Fruit fly (Drosophila melanogaster) whole organism, prepupa: ENCODE results near the gene CG1271.

Source experiments
- CG10631 ChIP-seq: fragments of 200-800 bp; sonication (Bioruptor generic); optimal IDR thresholded peaks from 2 replicates; lab custom pipeline; 2016; ENCODE audit warnings: missing biosample characterization, missing genetic modification characterization
- CG10669 ChIP-seq: fragments of 200-800 bp; sonication (Bioruptor generic); optimal IDR thresholded peaks from 3 replicates; lab custom pipeline; 2018; ENCODE audit warnings: missing biosample characterization, mild to moderate bottlenecking, missing genetic modification characterization, moderate library complexity
- CG11294 ChIP-seq: fragments of 200-800 bp; sonication (Bioruptor generic); IDR thresholded peaks from 2 replicates; pipeline ENCODE4 v1.3.6; 2022; ENCODE audit warnings: missing biosample characterization, missing genetic modification characterization
- CG11762 ChIP-seq: fragments of 200-800 bp; sonication (Bioruptor generic); optimal IDR thresholded peaks from 3 replicates; lab custom pipeline; 2016; ENCODE audit warnings: missing biosample characterization, missing genetic modification characterization; ENCODE audit not compliant: insufficient read depth
- CG11902 ChIP-seq: fragments of 200-800 bp; sonication (Bioruptor generic); optimal IDR thresholded peaks from 3 replicates; lab custom pipeline; 2016; ENCODE audit warnings: missing biosample characterization, missing genetic modification characterization
- CG15336 ChIP-seq: fragments of 200-800 bp; sonication (Bioruptor generic); IDR thresholded peaks from 2 replicates; pipeline ENCODE4 v1.3.6; 2022; ENCODE audit warnings: missing biosample characterization, missing genetic modification characterization
- CG1621 ChIP-seq: fragments of 200-800 bp; sonication (Bioruptor generic); optimal IDR thresholded peaks from 3 replicates; lab custom pipeline; 2018; ENCODE audit warnings: missing biosample characterization, mild to moderate bottlenecking, missing genetic modification characterization
- CG16779 ChIP-seq: fragments of 200-800 bp; sonication (Bioruptor generic); optimal IDR thresholded peaks from 3 replicates; lab custom pipeline; 2017; ENCODE audit warnings: missing biosample characterization, mild to moderate bottlenecking, missing genetic modification characterization
- CG3032 ChIP-seq: fragments of 200-800 bp; optimal IDR thresholded peaks from 2 replicates; lab custom pipeline; 2019; ENCODE audit warnings: missing biosample characterization, mild to moderate bottlenecking, missing genetic modification characterization, moderate library complexity
- CG32006 ChIP-seq: fragments of 200-800 bp; sonication (Bioruptor generic); optimal IDR thresholded peaks from 3 replicates; lab custom pipeline; 2017; ENCODE audit warnings: missing biosample characterization, mild to moderate bottlenecking, missing genetic modification characterization
- CG34406 ChIP-seq: fragments of 200-800 bp; sonication (Bioruptor generic); optimal IDR thresholded peaks from 3 replicates; lab custom pipeline; 2016; ENCODE audit warnings: missing biosample characterization, missing genetic modification characterization
- CG3919 ChIP-seq: fragments of 200-800 bp; sonication (Bioruptor generic); optimal IDR thresholded peaks from 3 replicates; lab custom pipeline; 2016; ENCODE audit warnings: missing biosample characterization, missing genetic modification characterization
- CG4318 ChIP-seq: fragments of 200-800 bp; sonication (Bioruptor generic); optimal IDR thresholded peaks from 3 replicates; lab custom pipeline; 2017; ENCODE audit warnings: missing biosample characterization, mild to moderate bottlenecking, missing genetic modification characterization
- CG6792 ChIP-seq: fragments of 200-800 bp; sonication (Bioruptor generic); optimal IDR thresholded peaks from 3 replicates; lab custom pipeline; 2016; ENCODE audit warnings: missing biosample characterization, missing genetic modification characterization
- CG6808 ChIP-seq: fragments of 200-800 bp; sonication (Bioruptor generic); optimal IDR thresholded peaks from 3 replicates; lab custom pipeline; 2017; ENCODE audit warnings: missing biosample characterization, missing genetic modification characterization, mild to moderate bottlenecking, moderate library complexity, missing genetic modification reagents
- CG7368 ChIP-seq: fragments of 200-800 bp; sonication (Bioruptor generic); optimal IDR thresholded peaks from 3 replicates; lab custom pipeline; 2016; ENCODE audit warnings: missing biosample characterization, missing genetic modification characterization
- CG8119 ChIP-seq: fragments of 200-800 bp; sonication (Bioruptor generic); IDR thresholded peaks from 3 replicates; pipeline ENCODE4 v1.3.6; 2022; ENCODE audit warnings: missing biosample characterization, missing genetic modification characterization
- CG8319 ChIP-seq: fragments of 200-800 bp; sonication (Bioruptor generic); optimal IDR thresholded peaks from 3 replicates; lab custom pipeline; 2016; ENCODE audit warnings: missing biosample characterization, missing genetic modification characterization
- CG8632 ChIP-seq: fragments of 200-800 bp; sonication (Bioruptor generic); optimal IDR thresholded peaks from 3 replicates; lab custom pipeline; 2016; ENCODE audit warnings: missing biosample characterization, missing genetic modification characterization
- CG9139 ChIP-seq: fragments of 200-800 bp; sonication (Bioruptor generic); optimal IDR thresholded peaks from 3 replicates; lab custom pipeline; 2017; ENCODE audit warnings: missing biosample characterization, mild to moderate bottlenecking, missing genetic modification characterization
- Eip78C ChIP-seq: fragments of 200-800 bp; sonication (Bioruptor generic); peaks from one replicate; lab custom pipeline; 2016; ENCODE audit warnings: missing biosample characterization, missing genetic modification characterization
- Ets21C ChIP-seq: fragments of 200-800 bp; sonication (Bioruptor generic); optimal IDR thresholded peaks from 3 replicates; lab custom pipeline; 2016; ENCODE audit warnings: missing biosample characterization, missing genetic modification characterization
- Ets96B ChIP-seq: fragments of 200-800 bp; optimal IDR thresholded peaks from 2 replicates; lab custom pipeline; 2019; ENCODE audit warnings: missing biosample characterization, mild to moderate bottlenecking, missing genetic modification characterization, moderate library complexity
- Gug ChIP-seq: fragments of 200-800 bp; sonication (Bioruptor generic); IDR thresholded peaks from 2 replicates; pipeline ENCODE4 v1.3.6; 2022; ENCODE audit warnings: missing biosample characterization, missing genetic modification characterization
- Hr39 ChIP-seq: fragments of 200-800 bp; sonication (Bioruptor generic); optimal IDR thresholded peaks from 2 replicates; lab custom pipeline; 2016; ENCODE audit warnings: missing biosample characterization, missing genetic modification characterization
- Hr4 ChIP-seq: fragments of 200-800 bp; sonication (Bioruptor generic); optimal IDR thresholded peaks from 3 replicates; lab custom pipeline; 2016; ENCODE audit warnings: missing biosample characterization, missing genetic modification characterization
- Lpt ChIP-seq: fragments of 200-800 bp; sonication (Bioruptor generic); optimal IDR thresholded peaks from 3 replicates; lab custom pipeline; 2016; ENCODE audit warnings: missing biosample characterization, missing genetic modification characterization
- Met ChIP-seq: fragments of 200-800 bp; sonication (Bioruptor generic); optimal IDR thresholded peaks from 3 replicates; lab custom pipeline; 2016; ENCODE audit warnings: missing biosample characterization, missing genetic modification characterization
- OdsH ChIP-seq: fragments of 200-800 bp; sonication (Bioruptor generic); optimal IDR thresholded peaks from 3 replicates; lab custom pipeline; 2016; ENCODE audit warnings: missing biosample characterization, missing genetic modification characterization
- Smox ChIP-seq: fragments of 200-800 bp; sonication (Bioruptor generic); optimal IDR thresholded peaks from 3 replicates; lab custom pipeline; 2016; ENCODE audit warnings: missing biosample characterization, missing genetic modification characterization
- Sox102F ChIP-seq: fragments of 200-800 bp; sonication (Bioruptor generic); optimal IDR thresholded peaks from 2 replicates; lab custom pipeline; 2016; ENCODE audit warnings: missing biosample characterization, mild to moderate bottlenecking, missing genetic modification characterization
- Sox14 ChIP-seq: fragments of 200-800 bp; sonication (Bioruptor generic); optimal IDR thresholded peaks from 3 replicates; lab custom pipeline; 2016; ENCODE audit warnings: missing biosample characterization, missing genetic modification characterization
- Sox15 ChIP-seq: fragments of 200-800 bp; sonication (Bioruptor generic); optimal IDR thresholded peaks from 3 replicates; lab custom pipeline; 2016; ENCODE audit warnings: missing biosample characterization, missing genetic modification characterization
- achi ChIP-seq: fragments of 200-800 bp; sonication (Bioruptor generic); optimal IDR thresholded peaks from 3 replicates; lab custom pipeline; 2016; ENCODE audit warnings: missing biosample characterization, missing genetic modification characterization
- acj6 ChIP-seq: fragments of 200-800 bp; sonication (Bioruptor generic); optimal IDR thresholded peaks from 3 replicates; lab custom pipeline; 2016; ENCODE audit warnings: missing biosample characterization, missing genetic modification characterization
- cyc ChIP-seq: fragments of 200-800 bp; sonication (Bioruptor generic); optimal IDR thresholded peaks from 3 replicates; lab custom pipeline; 2016; ENCODE audit warnings: missing biosample characterization, missing genetic modification characterization
- dac ChIP-seq: fragments of 200-800 bp; sonication (Bioruptor generic); optimal IDR thresholded peaks from 2 replicates; lab custom pipeline; 2017; ENCODE audit warnings: missing biosample characterization, mild to moderate bottlenecking, missing genetic modification characterization
- eg ChIP-seq: fragments of 200-800 bp; sonication (Bioruptor generic); IDR thresholded peaks from 3 replicates; pipeline ENCODE4 v1.3.6; 2022; ENCODE audit warnings: missing biosample characterization, missing genetic modification characterization
- esn ChIP-seq: fragments of 200-800 bp; sonication (Bioruptor generic); optimal IDR thresholded peaks from 2 replicates; lab custom pipeline; 2016; ENCODE audit warnings: missing biosample characterization, mild to moderate bottlenecking, missing genetic modification characterization, moderate library complexity
- fd85E ChIP-seq: fragments of 200-800 bp; sonication (Bioruptor generic); optimal IDR thresholded peaks from 3 replicates; lab custom pipeline; 2016; ENCODE audit warnings: missing biosample characterization, missing genetic modification characterization
- fkh ChIP-seq: fragments of 200-800 bp; sonication (Bioruptor generic); optimal IDR thresholded peaks from 3 replicates; lab custom pipeline; 2017; ENCODE audit warnings: missing biosample characterization, mild to moderate bottlenecking, missing genetic modification characterization, moderate library complexity
- lz ChIP-seq: fragments of 200-800 bp; sonication (Bioruptor generic); optimal IDR thresholded peaks from 3 replicates; lab custom pipeline; 2016; ENCODE audit warnings: missing biosample characterization, missing genetic modification characterization
- net ChIP-seq: fragments of 200-800 bp; sonication (Bioruptor generic); optimal IDR thresholded peaks from 3 replicates; lab custom pipeline; 2016; ENCODE audit warnings: missing biosample characterization, missing genetic modification characterization
- pdm3 ChIP-seq: fragments of 200-800 bp; sonication (Bioruptor generic); optimal IDR thresholded peaks from 3 replicates; lab custom pipeline; 2016; ENCODE audit warnings: missing biosample characterization, missing genetic modification characterization
- salr ChIP-seq, 2 experiments: fragments of 200-800 bp; sonication (Bioruptor generic); optimal IDR thresholded peaks; 3 replicates each; lab custom pipeline; 2016 to 2018; ENCODE audit warnings: missing biosample characterization in 2 of 2, missing genetic modification characterization in 2 of 2, mild to moderate bottlenecking in 1 of 2
- spab ChIP-seq: fragments of 200-800 bp; sonication (Bioruptor generic); optimal IDR thresholded peaks from 2 replicates; lab custom pipeline; 2017; ENCODE audit warnings: missing biosample characterization, mild to moderate bottlenecking, missing genetic modification characterization, missing genetic modification reagents
- vri ChIP-seq: fragments of 200-800 bp; sonication (Bioruptor generic); optimal IDR thresholded peaks from 3 replicates; lab custom pipeline; 2016; ENCODE audit warnings: missing biosample characterization, mild to moderate bottlenecking, missing genetic modification characterization

Gene CG1271

DNA sequence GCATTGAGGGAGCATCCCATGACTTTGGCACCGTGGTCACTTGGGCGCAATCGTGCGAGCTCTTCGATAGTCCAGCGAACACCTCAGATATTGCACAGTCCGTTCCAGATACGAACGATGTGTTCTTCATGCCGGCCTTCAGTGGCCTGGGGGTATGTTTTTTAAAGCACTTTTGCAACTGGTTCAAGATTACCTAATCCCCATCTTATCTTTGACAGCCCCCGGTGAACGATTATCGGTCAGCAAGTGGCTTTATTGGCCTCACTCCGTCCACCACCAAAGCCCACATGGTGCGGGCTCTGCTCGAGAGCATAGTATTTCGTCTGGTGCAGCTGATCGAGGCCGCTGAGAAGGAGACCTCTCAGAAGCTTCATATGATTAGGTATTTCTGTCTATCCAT is 1.8 kb downstream of the CG1271 start:
- TF ChIP-seq vri (GFP tag; lab: Kevin White, UChicago) (peak; percentile 93), Sox102F (GFP tag; lab: Kevin White, UChicago) (no peak)

DNA sequence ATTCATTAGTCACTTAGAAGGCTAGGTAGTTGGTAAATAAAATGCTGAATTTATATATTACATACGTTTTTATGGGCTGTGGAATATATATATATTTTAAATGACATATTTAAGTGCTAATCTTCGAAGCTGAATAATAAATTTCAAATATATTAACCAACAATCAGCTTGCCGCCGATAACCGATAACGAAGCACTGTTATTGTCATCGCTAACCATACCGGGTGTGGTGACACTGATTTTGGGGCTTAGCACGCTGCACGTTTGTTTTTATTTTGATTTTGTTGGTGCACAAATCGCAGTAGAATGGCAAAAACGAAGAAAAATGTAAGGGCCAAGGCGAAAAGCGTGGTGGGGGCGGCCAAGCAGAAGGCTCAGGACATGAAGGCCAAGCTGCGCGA is 2.5 kb downstream of the CG1271 start, which contains the start of gene CG16753:
TSS of gene CG16753 (plus strand) at position 229 of the 400 bp plus-strand sequence.
- TF ChIP-seq Ets96B (tag; lab: Kevin White, UChicago) (no peak), Lpt (no peak)
- TF ChIP-seq, all 60 proteins: peak for 0

- no peak for TF ChIP-seq CG6808 (GFP tag; lab: Kevin White, UChicago)
- no peak for TF ChIP-seq Hr39 (GFP tag; lab: Kevin White, UChicago)
- no peak for TF ChIP-seq CG3919 (GFP tag; lab: Kevin White, UChicago)
- no peak for TF ChIP-seq salr (GFP tag; optimal IDR thresholded peaks at IDR 0.05; lab: Kevin White, UChicago)
- TF ChIP-seq pdm3 (GFP tag; lab: Kevin White, UChicago): no peak
- no peak for TF ChIP-seq acj6
- no peak for TF ChIP-seq Sox102F (GFP tag; lab: Kevin White, UChicago)
- no peak for TF ChIP-seq Met (GFP tag; lab: Kevin White, UChicago)
- TF ChIP-seq CG11762: no peak
- TF ChIP-seq CG6792 (GFP tag; lab: Kevin White, UChicago): peak; percentile 27
- no peak for TF ChIP-seq CG4318
- no peak for TF ChIP-seq CG16779
- no peak for TF ChIP-seq CG8632 (GFP tag; lab: Kevin White, UChicago)
- TF ChIP-seq net (GFP tag; lab: Kevin White, UChicago): no peak
- no peak for TF ChIP-seq CG34406 (GFP tag; lab: Kevin White, UChicago)
- TF ChIP-seq Ets21C (GFP tag; lab: Kevin White, UChicago): no peak
- no peak for TF ChIP-seq CG9139 (GFP tag; lab: Kevin White, UChicago)
- peak; percentile 39 for TF ChIP-seq esn (GFP tag; lab: Kevin White, UChicago)
- TF ChIP-seq CG8319 (GFP tag; lab: Kevin White, UChicago): no peak
- TF ChIP-seq CG1621 (tag; lab: Kevin White, UChicago): no peak
- TF ChIP-seq CG3032 (tag; lab: Kevin White, UChicago): peak; percentile 6
- no peak for TF ChIP-seq Gug
- peak; percentile 78 for TF ChIP-seq Eip78C (GFP tag; lab: Kevin White, UChicago)
- peak; percentile 32 for TF ChIP-seq Hr4 (GFP tag; lab: Kevin White, UChicago)
- no peak for TF ChIP-seq Sox15
- peak; percentile 2 for TF ChIP-seq achi (GFP tag; lab: Kevin White, UChicago)
- no peak for TF ChIP-seq CG7368 (GFP tag; lab: Kevin White, UChicago)
- TF ChIP-seq CG11902 (GFP tag; lab: Kevin White, UChicago): no peak
- TF ChIP-seq fd85E (GFP tag; lab: Kevin White, UChicago): no peak
- peak; percentile 29; the same call in 1 of the 3 replicates for TF ChIP-seq eg
- TF ChIP-seq cyc: no peak
- TF ChIP-seq CG32006 (GFP tag; lab: Kevin White, UChicago): peak; percentile 53
- peak; percentile 27 for TF ChIP-seq CG10631 (GFP tag; lab: Kevin White, UChicago)
- no peak for TF ChIP-seq fkh (GFP tag; lab: Kevin White, UChicago)
- no peak for TF ChIP-seq CG11294 (GFP tag; lab: Robert Waterston, UW)
- TF ChIP-seq Sox14 (GFP tag; lab: Kevin White, UChicago): peak; percentile 29
- TF ChIP-seq Smox (GFP tag; lab: Kevin White, UChicago): no peak
- TF ChIP-seq dac (GFP tag; lab: Kevin White, UChicago): no peak
- 0 out of 3 replicates have a peak, but pooled peaks have one; percentile 12 for TF ChIP-seq CG8119 (GFP tag; lab: Robert Waterston, UW)
- peak; percentile 34 for TF ChIP-seq CG15336 (GFP tag; lab: Robert Waterston, UW)
- TF ChIP-seq lz (GFP tag; lab: Kevin White, UChicago): no peak
- no peak for TF ChIP-seq OdsH
- no peak for TF ChIP-seq CG10669 (GFP tag; lab: Kevin White, UChicago)
- no peak for TF ChIP-seq spab (GFP tag; lab: Kevin White, UChicago)
Measured at dm6 chr3L:3058970-3059883, 6.9 kb downstream of the CG1271 start.
